Worm (Caenorhabditis elegans): ENCODE measurements around the gene Y76B12C.3.

Y76B12C.3 gene

DNA sequence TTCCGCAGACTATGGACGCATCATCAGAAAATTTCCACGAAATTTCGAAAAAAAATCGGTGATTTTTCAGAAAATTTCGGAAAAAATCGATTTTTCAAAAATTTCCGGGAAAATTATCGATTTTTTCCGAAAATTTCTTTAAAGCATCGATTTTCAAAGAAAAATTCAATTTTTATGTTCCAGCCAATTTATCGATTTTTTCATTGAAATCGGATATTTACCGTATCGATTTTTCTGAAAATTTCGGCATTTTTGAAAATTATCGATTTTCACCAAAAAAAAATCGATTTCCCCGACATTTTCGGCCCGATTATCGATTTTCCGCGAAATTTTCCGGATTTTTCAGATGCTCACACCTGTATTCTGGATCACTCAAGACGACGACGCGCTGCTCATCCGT lies 8.4 kb upstream of the Y76B12C.3 start, which contains the start of gene Y48A5A.1:
Gene Y48A5A.1, plus strand, starts transcription at position 347 of the 400 bp plus-strand sequence.
- TF ChIP-seq ceh-20 (GFP tag; IDR thresholded peaks at IDR 0.05) = no peak
- TF ChIP-seq ZK546.5 (tag; optimal IDR thresholded peaks at IDR 0.05) = no peak
- peak; percentile 93 for TF ChIP-seq ceh-28 (tag; optimal IDR thresholded peaks at IDR 0.05)
- TF ChIP-seq unc-39 (tag; optimal IDR thresholded peaks at IDR 0.05) = no peak

DNA sequence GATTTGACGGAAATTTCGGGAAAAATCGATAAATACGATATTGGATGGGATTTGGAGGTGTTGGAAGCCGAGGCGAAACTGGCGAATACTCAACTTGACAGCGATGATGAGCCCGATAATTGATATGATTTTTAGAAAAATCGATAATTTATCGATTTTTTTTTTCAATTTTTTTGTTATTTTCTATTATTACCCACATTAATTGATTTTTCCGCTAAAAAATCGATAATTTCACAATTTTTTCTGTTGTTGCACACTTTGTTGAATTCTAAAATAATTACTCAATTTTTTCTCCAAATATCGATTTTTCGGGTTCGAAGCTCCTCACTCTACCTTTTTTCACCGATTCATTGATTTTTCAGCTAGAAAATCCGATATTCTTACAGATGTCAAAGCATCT lies 4.2 kb upstream of the Y76B12C.3 start, which contains the start of gene Y48A5A.3:
Gene Y48A5A.3, plus strand, starts transcription at position 385 of the 400 bp plus-strand sequence.
- TF ChIP-seq ZK546.5 (tag; optimal IDR thresholded peaks at IDR 0.05) (no peak), ceh-28 (tag; optimal IDR thresholded peaks at IDR 0.05) (peak; percentile 86), mxl-3 (GFP tag; optimal IDR thresholded peaks at IDR 0.05) (no peak)

DNA sequence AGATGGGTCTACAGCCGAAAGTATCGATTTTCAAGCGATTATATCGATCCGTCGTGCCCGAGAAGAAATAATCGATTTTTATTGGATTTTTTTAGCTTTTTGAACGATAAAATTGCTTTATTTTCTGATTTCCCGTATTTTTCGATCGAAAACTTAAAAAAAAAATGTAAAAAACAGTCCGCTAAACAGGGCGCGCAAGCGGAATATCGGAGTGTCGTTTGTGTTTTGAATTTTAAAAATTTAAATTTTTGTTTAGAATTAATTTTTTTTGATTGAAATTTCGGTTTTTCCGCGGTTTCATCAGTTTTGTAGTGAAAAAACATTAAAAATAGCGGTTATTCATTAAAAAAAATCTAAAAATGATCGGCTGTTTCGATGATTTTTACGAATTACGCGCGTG lies 3.3 kb upstream of the Y76B12C.3 start:
- no peak for TF ChIP-seq gei-8 (GFP tag; optimal IDR thresholded peaks at IDR 0.05)
- peak; percentile 89 for TF ChIP-seq Y48G9A.11 (GFP tag; IDR thresholded peaks at IDR 0.05)

- TF ChIP-seq sdz-12 (GFP tag; optimal IDR thresholded peaks at IDR 0.05) = no peak
- TF ChIP-seq unc-130 (GFP tag; optimal IDR thresholded peaks at IDR 0.05) = no peak
- TF ChIP-seq ceh-28 (tag; optimal IDR thresholded peaks at IDR 0.05) = peak; percentile 67
- no peak for TF ChIP-seq F49E8.2 (tag; optimal IDR thresholded peaks at IDR 0.05; ENCODE audit: borderline replicate concordance)
- TF ChIP-seq mdl-1 (tag; optimal IDR thresholded peaks at IDR 0.05) = no peak
These were observed 2.4 kb upstream of the Y76B12C.3 start for ce11 chrIV:1971078-1971477.

DNA sequence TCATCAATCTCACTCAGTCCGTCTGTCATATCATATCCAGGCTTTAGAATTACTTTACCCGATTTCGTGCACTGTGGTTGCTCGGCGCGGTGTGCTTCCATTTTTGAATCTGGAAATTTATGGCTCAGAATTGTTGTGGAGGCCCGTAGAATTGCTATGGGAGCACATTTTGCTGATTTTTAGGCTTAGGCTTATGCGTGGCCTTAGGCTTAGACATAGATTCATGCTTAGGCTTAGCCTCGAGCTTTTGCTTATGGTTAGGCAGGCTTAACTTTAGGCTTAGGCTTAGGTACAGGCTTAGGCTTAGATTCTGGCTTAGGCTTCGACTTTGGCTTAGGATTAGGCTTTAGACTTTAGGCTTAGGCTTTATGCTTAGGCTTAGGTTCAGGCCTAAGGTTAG lies 1.2 kb upstream of the Y76B12C.3 start, which contains the start of gene Y76B12C.4:
Gene Y76B12C.4, minus strand, starts transcription at position 101 of the 400 bp plus-strand sequence.
- TF ChIP-seq ceh-20 (GFP tag; IDR thresholded peaks at IDR 0.05) (no peak), nhr-76 (tag; optimal IDR thresholded peaks at IDR 0.05) (no peak), pha-4 (GFP tag; IDR thresholded peaks at IDR 0.05) (no peak), pha-4 (tag; optimal IDR thresholded peaks at IDR 0.05) (no peak), dmd-6 (GFP tag; IDR thresholded peaks at IDR 0.05) (no peak), R02D3.7 (tag; optimal IDR thresholded peaks at IDR 0.05) (no peak), attf-4 (tag; optimal IDR thresholded peaks at IDR 0.05) (no peak), hlh-11 (tag; optimal IDR thresholded peaks at IDR 0.05) (no peak), mdt-29 (GFP tag; IDR thresholded peaks at IDR 0.05) (no peak), nhr-41 (GFP tag; IDR thresholded peaks at IDR 0.05) (no peak), ztf-11 (tag; optimal IDR thresholded peaks at IDR 0.05) (no peak), dmd-9 (GFP tag; IDR thresholded peaks at IDR 0.05) (no peak), ZK337.2 (GFP tag; IDR thresholded peaks at IDR 0.05) (no peak), F49E8.2 (tag; optimal IDR thresholded peaks at IDR 0.05; ENCODE audit: borderline replicate concordance) (no peak), F10B5.3 (tag; optimal IDR thresholded peaks at IDR 0.05) (no peak), aha-1 (tag) (no peak), lin-15B (tag; optimal IDR thresholded peaks at IDR 0.05) (no peak), dmd-8 (GFP tag; IDR thresholded peaks at IDR 0.05) (no peak), zip-11 (GFP tag; IDR thresholded peaks at IDR 0.05) (no peak), Y105C5A.15 (GFP tag; IDR thresholded peaks at IDR 0.05) (no peak)

DNA sequence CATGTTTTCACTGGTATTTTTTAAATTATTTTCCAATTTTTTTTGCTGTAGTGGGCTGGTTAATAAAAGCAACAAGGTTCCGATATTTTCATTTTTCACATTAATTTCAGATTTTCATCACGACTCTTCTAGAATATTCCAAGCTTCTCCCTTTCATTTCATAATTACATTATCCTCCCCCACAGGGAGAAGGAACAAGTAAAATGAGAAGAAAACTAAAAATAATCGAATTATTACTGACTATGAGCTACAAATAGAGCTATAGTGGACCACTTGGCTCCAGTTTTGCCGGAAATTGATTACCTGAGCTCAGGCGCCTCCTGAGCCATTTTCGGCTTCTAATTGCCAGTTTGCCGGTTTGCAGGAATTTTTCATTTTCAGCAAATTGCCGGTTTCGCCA lies 2.1 kb downstream of the Y76B12C.3 start:
- TF ChIP-seq hif-1 (tag; optimal IDR thresholded peaks at IDR 0.05) (no peak), aha-1 (tag) (peak; percentile 57)

DNA sequence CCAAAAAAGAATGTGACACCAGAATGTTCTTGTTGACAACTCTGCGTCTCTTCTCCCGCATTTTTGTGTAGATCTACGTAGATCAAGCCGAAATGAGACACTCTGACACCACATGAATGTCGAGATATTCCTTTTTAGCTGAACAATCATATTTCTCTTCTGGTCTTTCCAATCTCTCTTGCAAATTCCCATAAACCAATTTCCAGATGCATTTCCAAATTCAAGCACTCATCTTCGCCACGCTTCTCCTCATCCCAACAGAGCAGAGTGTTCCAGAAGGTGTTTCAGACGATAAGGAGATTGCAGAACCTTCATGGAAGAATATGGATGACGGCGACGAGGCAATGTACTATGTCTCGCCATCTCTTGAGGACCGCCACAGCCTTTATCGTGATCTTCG lies 6.3 kb downstream of the Y76B12C.3 start, which contains the start of gene Y76B12C.8:
Gene Y76B12C.8, plus strand, starts transcription at position 207 of the 400 bp plus-strand sequence.
- no peak for TF ChIP-seq unc-39 (tag; optimal IDR thresholded peaks at IDR 0.05)
- TF ChIP-seq unc-62 (GFP tag; optimal IDR thresholded peaks at IDR 0.05 in 1 of 2) = peak in 1 of 2 experiments; percentile 94
- no peak for TF ChIP-seq unc-62 (tag; optimal IDR thresholded peaks at IDR 0.05)
- TF ChIP-seq aha-1 (tag) = no peak
- no peak for TF ChIP-seq arid-1 (GFP tag; conservative IDR thresholded peaks at IDR 0.05)

Measured in whole organism, L4 larva.